Fruit fly (Drosophila melanogaster): ENCODE measurements around the gene CG1146.

The CG1146 gene

dm6 chr3L:2531386-2532176 lies 43.0 kb downstream of the CG1146 start (continued):
- TF ChIP-seq Scr (GFP tag; IDR thresholded peaks at IDR 0.05; ENCODE audit: partially characterized antibody) (peak; percentile 26), Dll (GFP tag; IDR thresholded peaks at IDR 0.05; ENCODE audit: partially characterized antibody) (no peak), YL-1 (GFP tag; optimal IDR thresholded peaks at IDR 0.05) (peak; percentile 68), Hand (GFP tag; optimal IDR thresholded peaks at IDR 0.05) (peak; percentile 22), CG11085 (GFP tag; IDR thresholded peaks at IDR 0.05) (peak; percentile 56), luna (GFP tag; optimal IDR thresholded peaks at IDR 0.05) (no peak), CG12236 (GFP tag; optimal IDR thresholded peaks at IDR 0.05) (no peak), ind (GFP tag; optimal IDR thresholded peaks at IDR 0.05) (peak; percentile 72), grau (tag; optimal IDR thresholded peaks at IDR 0.05) (peak; percentile 61), CG4854 (GFP tag; optimal IDR thresholded peaks at IDR 0.05) (peak; percentile 68), CG8944 (GFP tag; optimal IDR thresholded peaks at IDR 0.05) (peak; percentile 51), CG32767 (GFP tag; IDR thresholded peaks at IDR 0.05) (0 out of 2 replicates have a peak, but pooled peaks have one; percentile 33), CG9609 (GFP tag; optimal IDR thresholded peaks at IDR 0.05) (peak; percentile 56), Stat92E (GFP tag; optimal IDR thresholded peaks at IDR 0.05) (peak in 1 of 3 experiments; percentile 29), Dfd (GFP tag; optimal IDR thresholded peaks at IDR 0.05) (peak in 1 of 2 experiments; percentile 54), cg (GFP tag; optimal IDR thresholded peaks at IDR 0.05) (peak; percentile 62), CG15073 (GFP tag; optimal IDR thresholded peaks at IDR 0.05) (no peak), CG3847 (GFP tag; IDR thresholded peaks at IDR 0.05) (peak; percentile 67), cwo (GFP tag; optimal IDR thresholded peaks at IDR 0.05) (peak; percentile 58), fru (optimal IDR thresholded peaks at IDR 0.05) (no peak), dpn (GFP tag; optimal IDR thresholded peaks at IDR 0.05) (peak; percentile 63 to 69), CG1603 (tag; optimal IDR thresholded peaks at IDR 0.05) (peak; percentile 58), btn (GFP tag; optimal IDR thresholded peaks at IDR 0.05) (no peak), Ssrp (tag; optimal IDR thresholded peaks at IDR 0.05) (peak; percentile 47), lmd (GFP tag; IDR thresholded peaks at IDR 0.05) (peak; percentile 80), CG4820 (GFP tag; optimal IDR thresholded peaks at IDR 0.05) (peak; percentile 62), CG4404 (GFP tag; IDR thresholded peaks at IDR 0.05) (peak; percentile 45; the same call in 1 of the 2 replicates), CG11695 (GFP tag; IDR thresholded peaks at IDR 0.05) (peak; percentile 62), CG1602 (GFP tag; optimal IDR thresholded peaks at IDR 0.05) (peak; percentile 49), crc (GFP tag; optimal IDR thresholded peaks at IDR 0.05) (no peak), Optix (GFP tag; IDR thresholded peaks at IDR 0.05) (peak; percentile 60; the same call in 2 of the 3 replicates), lov (optimal IDR thresholded peaks at IDR 0.05) (no peak), lov (GFP tag; IDR thresholded peaks at IDR 0.05) (0 out of 3 replicates have a peak, but pooled peaks have one; percentile 58), CG30020 (tag; optimal IDR thresholded peaks at IDR 0.05) (peak; percentile 33), CG13296 (GFP tag; optimal IDR thresholded peaks at IDR 0.05) (peak; percentile 85), Spps (tag; optimal IDR thresholded peaks at IDR 0.05) (peak; percentile 6), ab (GFP tag; optimal IDR thresholded peaks at IDR 0.05) (peak; percentile 80), Hmx (GFP tag; optimal IDR thresholded peaks at IDR 0.05) (no peak), yki (optimal IDR thresholded peaks at IDR 0.05) (no peak), Tbp (GFP tag; optimal IDR thresholded peaks at IDR 0.05) (no peak), CG42726 (GFP tag; IDR thresholded peaks at IDR 0.05; ENCODE audit: partially characterized antibody) (peak; percentile 80), CG10979 (tag; optimal IDR thresholded peaks at IDR 0.05) (peak; percentile 63), bigmax (GFP tag; optimal IDR thresholded peaks at IDR 0.05) (no peak), HLHmδ (GFP tag; optimal IDR thresholded peaks at IDR 0.05) (peak; percentile 59), CG4424 (GFP tag; optimal IDR thresholded peaks at IDR 0.05) (peak; percentile 66), Mad (GFP tag; optimal IDR thresholded peaks at IDR 0.05) (peak; percentile 78), tx (GFP tag; optimal IDR thresholded peaks at IDR 0.05) (peak; percentile 11), CoRest (tag; optimal IDR thresholded peaks at IDR 0.05) (peak; percentile 60), CG2678 (tag; optimal IDR thresholded peaks at IDR 0.05) (peak; percentile 78), Gug (GFP tag; IDR thresholded peaks at IDR 0.05) (peak; percentile 74)
